Fruit fly (Drosophila melanogaster): ENCODE results near the gene dpr4.

The dpr4 gene

DNA sequence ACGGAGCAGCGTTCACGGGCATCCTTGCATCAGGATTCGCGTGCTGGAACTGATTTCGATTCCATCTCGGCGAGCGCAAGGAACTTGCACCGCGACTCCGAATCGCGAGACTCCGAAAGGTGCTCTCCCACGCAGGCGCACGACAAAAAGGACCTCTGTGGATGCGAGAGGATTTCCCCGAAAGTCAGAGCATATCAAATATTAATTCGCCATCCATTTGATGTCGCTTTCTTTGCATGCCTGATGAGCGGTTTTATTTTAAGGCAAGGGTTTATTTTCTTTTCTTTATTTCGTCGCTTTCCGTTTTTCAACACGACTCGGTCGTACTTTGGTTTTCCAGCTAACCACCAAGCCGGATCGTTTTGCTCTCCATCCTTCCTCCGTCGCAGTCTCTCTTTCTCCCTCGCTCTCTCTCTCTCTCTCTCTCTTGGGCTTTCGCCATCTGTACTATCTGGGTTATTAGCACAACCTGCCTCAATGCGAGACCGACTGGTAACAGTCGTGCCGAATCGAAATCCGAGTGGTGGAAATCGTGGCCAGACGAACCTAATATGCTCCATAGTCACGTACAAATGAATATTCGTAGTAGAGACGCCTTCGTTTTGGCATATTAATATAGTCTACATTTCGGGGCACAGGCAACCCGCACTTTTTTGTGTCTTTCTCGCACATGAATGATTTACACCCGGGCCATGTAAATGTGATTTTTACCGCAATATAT is at the start of gene dpr4:
Gene dpr4, minus strand, starts transcription at position 51 of the 721 bp plus-strand sequence.
- TF ChIP-seq fd85E (GFP tag; optimal IDR thresholded peaks at IDR 0.05) (no peak), CG3919 (GFP tag; optimal IDR thresholded peaks at IDR 0.05) (no peak), CG8319 (GFP tag; optimal IDR thresholded peaks at IDR 0.05) (no peak), spab (GFP tag; optimal IDR thresholded peaks at IDR 0.05) (no peak), CG6163 (GFP tag; IDR thresholded peaks at IDR 0.05) (no peak), pdm3 (GFP tag; optimal IDR thresholded peaks at IDR 0.05) (no peak), CG4318 (GFP tag; optimal IDR thresholded peaks at IDR 0.05) (no peak), CG11762 (GFP tag; optimal IDR thresholded peaks at IDR 0.05; ENCODE audit: insufficient read depth) (no peak), Eip78C (GFP tag) (no peak), Sox14 (GFP tag; optimal IDR thresholded peaks at IDR 0.05) (no peak), CG32006 (GFP tag; optimal IDR thresholded peaks at IDR 0.05) (no peak), Gug (GFP tag; IDR thresholded peaks at IDR 0.05) (no peak), achi (GFP tag; optimal IDR thresholded peaks at IDR 0.05) (no peak), Smox (GFP tag; optimal IDR thresholded peaks at IDR 0.05) (no peak)

DNA sequence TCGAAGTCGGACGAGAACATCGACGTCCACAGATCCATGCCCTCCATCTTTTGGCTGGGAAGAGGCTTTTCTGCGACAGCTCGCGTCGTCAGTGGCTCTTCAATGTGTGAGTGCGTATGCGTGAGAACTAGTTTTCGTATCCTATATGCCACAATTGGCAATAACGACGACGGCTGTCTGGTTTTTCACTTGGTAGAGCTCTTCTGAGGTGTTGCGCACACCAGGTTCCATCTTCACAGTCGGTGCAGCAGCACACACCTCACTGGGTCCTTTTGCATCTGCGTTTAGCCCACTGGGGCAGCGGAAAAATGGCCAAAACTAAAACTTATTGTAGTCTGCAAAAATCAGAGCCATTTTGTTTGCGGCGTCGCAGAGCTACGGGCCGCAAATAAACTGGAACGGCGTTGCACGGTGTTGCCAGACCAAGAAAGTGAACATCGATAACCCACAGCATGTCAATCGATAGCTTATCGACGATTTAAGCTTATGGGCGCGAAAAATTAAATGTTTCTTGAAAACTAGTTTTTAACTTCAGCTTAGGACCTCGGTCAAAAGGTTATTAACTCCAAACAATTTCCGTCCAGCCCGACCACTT is 47.1 kb upstream of the dpr4 start, which contains the start of gene CG6791:
Gene CG6791, minus strand, starts transcription at position 383 of the 595 bp plus-strand sequence.
- TF ChIP-seq CG6808 (GFP tag; optimal IDR thresholded peaks at IDR 0.05) (no peak), Eip93F (GFP tag; optimal IDR thresholded peaks at IDR 0.05) (no peak), Hr38 (GFP tag; optimal IDR thresholded peaks at IDR 0.05) (no peak), Ets21C (GFP tag; optimal IDR thresholded peaks at IDR 0.05) (no peak), fd85E (GFP tag; optimal IDR thresholded peaks at IDR 0.05) (no peak), esn (GFP tag; optimal IDR thresholded peaks at IDR 0.05) (no peak), CG8319 (GFP tag; optimal IDR thresholded peaks at IDR 0.05) (no peak), CG34406 (GFP tag; optimal IDR thresholded peaks at IDR 0.05) (no peak), topi (GFP tag; optimal IDR thresholded peaks at IDR 0.05) (no peak), Eip78C (GFP tag) (no peak), CG15336 (GFP tag; IDR thresholded peaks at IDR 0.05) (no peak), CG3032 (tag; optimal IDR thresholded peaks at IDR 0.05) (no peak), CG11902 (GFP tag; optimal IDR thresholded peaks at IDR 0.05) (no peak), Hr39 (GFP tag; optimal IDR thresholded peaks at IDR 0.05) (no peak), CG32006 (GFP tag; optimal IDR thresholded peaks at IDR 0.05) (no peak), CG31627 (GFP tag; optimal IDR thresholded peaks at IDR 0.05) (no peak), CG7368 (GFP tag; optimal IDR thresholded peaks at IDR 0.05) (no peak), OdsH (GFP tag; optimal IDR thresholded peaks at IDR 0.05) (no peak)

DNA sequence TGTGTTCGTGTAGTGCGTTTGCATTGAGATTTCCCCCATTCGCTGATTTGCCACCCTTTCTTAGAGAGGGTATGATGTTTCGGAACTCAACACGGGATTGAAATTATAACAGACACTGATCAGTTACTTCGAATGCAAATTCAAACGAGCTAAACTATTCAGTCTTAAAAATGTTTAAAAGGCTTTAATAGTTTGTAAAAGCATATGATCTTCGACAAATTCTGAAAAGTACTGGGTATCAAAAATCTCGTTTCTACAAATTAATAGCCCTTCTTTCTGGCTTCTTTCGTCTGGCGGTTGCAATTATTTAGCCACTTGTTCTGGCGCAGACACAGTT is 39.5 kb upstream of the dpr4 start:
- TF ChIP-seq Ets96B (tag; optimal IDR thresholded peaks at IDR 0.05) (peak; percentile 85), CG6163 (GFP tag; IDR thresholded peaks at IDR 0.05) (peak; percentile 93), fd59A (GFP tag; optimal IDR thresholded peaks at IDR 0.05) (peak; percentile 76), Eip78C (GFP tag) (no peak), dsx (GFP tag; optimal IDR thresholded peaks at IDR 0.05; ENCODE audit: poor library complexity, severe bottlenecking) (peak; percentile 79), Met (GFP tag; optimal IDR thresholded peaks at IDR 0.05) (no peak), cyc (GFP tag; optimal IDR thresholded peaks at IDR 0.05) (peak; percentile 36), achi (GFP tag; optimal IDR thresholded peaks at IDR 0.05) (no peak), eg (GFP tag; IDR thresholded peaks at IDR 0.05) (peak; percentile 96), Hr39 (GFP tag; optimal IDR thresholded peaks at IDR 0.05) (no peak), CG3919 (GFP tag; optimal IDR thresholded peaks at IDR 0.05) (peak; percentile 90), Blimp-1 (GFP tag; optimal IDR thresholded peaks at IDR 0.05) (no peak), CG1621 (tag; optimal IDR thresholded peaks at IDR 0.05) (peak; percentile 86), lz (GFP tag; optimal IDR thresholded peaks at IDR 0.05) (no peak), vri (GFP tag; optimal IDR thresholded peaks at IDR 0.05) (no peak), Smox (GFP tag; optimal IDR thresholded peaks at IDR 0.05) (no peak), svp (GFP tag) (no peak), CG32006 (GFP tag; optimal IDR thresholded peaks at IDR 0.05) (peak; percentile 92), topi (GFP tag; optimal IDR thresholded peaks at IDR 0.05) (no peak), CG11294 (GFP tag; IDR thresholded peaks at IDR 0.05) (peak; percentile 88), CG11762 (GFP tag; optimal IDR thresholded peaks at IDR 0.05; ENCODE audit: insufficient read depth) (peak; percentile 72), Sox102F (GFP tag; optimal IDR thresholded peaks at IDR 0.05) (no peak), spab (GFP tag; optimal IDR thresholded peaks at IDR 0.05) (peak; percentile 79), CG3032 (tag; optimal IDR thresholded peaks at IDR 0.05) (peak; percentile 86), CG34406 (GFP tag; optimal IDR thresholded peaks at IDR 0.05) (no peak), CG11902 (GFP tag; optimal IDR thresholded peaks at IDR 0.05) (peak; percentile 1), Eip93F (GFP tag; optimal IDR thresholded peaks at IDR 0.05) (no peak), Ets21C (GFP tag; optimal IDR thresholded peaks at IDR 0.05) (no peak), CG16779 (tag; optimal IDR thresholded peaks at IDR 0.05) (no peak), CG15336 (GFP tag; IDR thresholded peaks at IDR 0.05) (peak; percentile 96), CG10669 (GFP tag; optimal IDR thresholded peaks at IDR 0.05) (peak; percentile 88), Gug (GFP tag; IDR thresholded peaks at IDR 0.05) (peak; percentile 88), Sox14 (GFP tag; optimal IDR thresholded peaks at IDR 0.05) (peak; percentile 83), CG31627 (GFP tag; optimal IDR thresholded peaks at IDR 0.05) (peak; percentile 19)

All from whole organism, prepupa.